Worm (Caenorhabditis elegans): ENCODE measurements around the gene Y57G11C.14.

ce11 chrIV:14826151-14826757 is 27.1 kb downstream of the Y57G11C.14 start:
- no peak for TF ChIP-seq pes-1 (GFP tag; IDR thresholded peaks at IDR 0.05)
- TF ChIP-seq ama-1 (optimal IDR thresholded peaks at IDR 0.05), result no peak
- no peak for TF ChIP-seq ets-7 (tag; optimal IDR thresholded peaks at IDR 0.05)
- TF ChIP-seq ceh-13 (GFP tag; optimal IDR thresholded peaks at IDR 0.05), result no peak
- no peak for TF ChIP-seq tbx-37 (GFP tag; conservative IDR thresholded peaks at IDR 0.05)
- TF ChIP-seq hmbx-1 (tag; optimal IDR thresholded peaks at IDR 0.05), result no peak
- no peak for TF ChIP-seq hnd-1 (tag; optimal IDR thresholded peaks at IDR 0.05)
- no peak for TF ChIP-seq scrt-1 (GFP tag; IDR thresholded peaks at IDR 0.05)
- TF ChIP-seq hmg-4 (GFP tag; optimal IDR thresholded peaks at IDR 0.05), result no peak
- TF ChIP-seq tra-4 (tag; optimal IDR thresholded peaks at IDR 0.05), result no peak
